Worm (Caenorhabditis elegans) whole organism, L4 larva: ENCODE results near the gene F55G1.6.

Experiments
- Y5F2A.4 ChIP-seq: fragments of 200-800 bp; sonication (Bioruptor generic); optimal IDR thresholded peaks from 2 replicates; lab custom pipeline; 2018; ENCODE audit warnings: mild to moderate bottlenecking, missing genetic modification characterization, missing compliant biosample characterization
- ZK546.5 ChIP-seq, 2 experiments: sonication (generic microtip); optimal IDR thresholded peaks; 2 replicates each; lab custom pipeline; 2017; ENCODE audit warnings: missing biosample characterization in 2 of 2, missing genetic modification characterization in 2 of 2
- ceh-82 ChIP-seq: sonication (generic microtip); optimal IDR thresholded peaks from 2 replicates; lab custom pipeline; 2017; ENCODE audit warnings: missing biosample characterization, missing genetic modification characterization
- ces-1 ChIP-seq: fragments of 150-350 bp; sonication (generic microtip); optimal IDR thresholded peaks from 4 replicates; lab custom pipeline; 2014; ENCODE audit warnings: missing biosample characterization, missing genetic modification reagents, missing genetic modification characterization
- cey-2 ChIP-seq: sonication (generic microtip); optimal IDR thresholded peaks from 3 replicates; lab custom pipeline; 2017; ENCODE audit warnings: missing genetic modification characterization, mild to moderate bottlenecking, missing compliant biosample characterization, antibody characterized with exemption, borderline replicate concordance; ENCODE audit not compliant: insufficient read depth
- egl-27 ChIP-seq: sonication (generic microtip); optimal IDR thresholded peaks from 3 replicates; lab custom pipeline; 2017; ENCODE audit warnings: missing biosample characterization, missing genetic modification reagents, missing genetic modification characterization
- madf-9 ChIP-seq: fragments of 200-800 bp; sonication (Bioruptor generic); conservative IDR thresholded peaks from 2 replicates; pipeline ENCODE4 v1.3.6; 2022; ENCODE audit warnings: missing genetic modification reagents, missing genetic modification characterization, missing compliant biosample characterization
- mdl-1 ChIP-seq, 2 experiments: fragments of 150-350 bp in 1 of 2; sonication (generic microtip) in 1 of 2; optimal IDR thresholded peaks; 2 replicates each; lab custom pipeline; 2014 to 2017; ENCODE audit warnings: missing biosample characterization in 2 of 2, missing genetic modification characterization in 2 of 2
- nhr-6 ChIP-seq: fragments of 150-350 bp; optimal IDR thresholded peaks from 2 replicates; lab custom pipeline; 2014; ENCODE audit warnings: missing biosample characterization, missing genetic modification characterization
- nhr-77 ChIP-seq: fragments of 150-350 bp; optimal IDR thresholded peaks from 2 replicates; lab custom pipeline; 2014; ENCODE audit warnings: missing biosample characterization, missing genetic modification characterization
- pha-4 ChIP-seq, 2 experiments: fragments of 150-350 bp in 1 of 2; fragments of 200-800 bp in 1 of 2; sonication (Bioruptor generic) in 1 of 2; IDR thresholded peaks in 1 of 2; optimal IDR thresholded peaks in 1 of 2; 2 replicates each; pipeline versions ENCODE4 v1.3.6 to Lab custom; 2014 to 2022; ENCODE audit warnings: missing genetic modification characterization in 2 of 2, missing genetic modification reagents in 2 of 2, missing biosample characterization in 1 of 2, missing compliant biosample characterization in 1 of 2
- skn-1 ChIP-seq: fragments of 150-350 bp; optimal IDR thresholded peaks from 2 replicates; lab custom pipeline; 2014; ENCODE audit warnings: missing biosample characterization, missing genetic modification characterization
- zag-1 ChIP-seq: fragments of 150-350 bp; optimal IDR thresholded peaks from 2 replicates; lab custom pipeline; 2014; ENCODE audit warnings: missing biosample characterization, missing genetic modification characterization

DNA sequence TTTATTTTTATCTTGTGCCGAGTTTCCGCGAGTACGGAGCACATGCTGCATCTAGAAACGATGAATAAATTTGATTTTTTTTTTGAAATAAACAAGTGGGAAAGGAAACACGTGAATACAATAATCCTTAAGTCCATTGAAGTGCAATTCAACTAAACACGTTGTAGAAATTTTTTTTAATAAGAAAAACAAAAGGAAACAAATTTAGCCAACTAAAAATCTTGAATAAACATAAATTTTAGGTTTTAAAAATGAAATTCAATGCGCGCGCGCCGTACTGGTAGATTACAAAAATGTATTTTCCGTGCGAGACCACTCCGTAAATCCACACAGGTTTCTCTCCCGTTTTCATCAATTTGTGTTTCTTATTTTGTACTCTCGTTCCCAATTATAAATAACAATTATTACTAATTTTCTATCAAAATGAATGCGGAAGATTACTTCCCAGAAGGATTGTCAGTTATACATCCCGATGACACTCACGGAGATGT, at the start of gene F55G1.6, which contains the start of gene plk-3:
- TF ChIP-seq madf-9 (no peak), nhr-77 (tag; lab: Kevin White, UChicago) (no peak), pha-4 (GFP tag; IDR thresholded peaks at IDR 0.05; lab: Robert Waterston, UW) (no peak), pha-4 (tag; optimal IDR thresholded peaks at IDR 0.05; lab: Kevin White, UChicago) (no peak), ceh-82 (tag; lab: Kevin White, UChicago) (no peak), cey-2 (tag; lab: Kevin White, UChicago) (no peak), ZK546.5 (tag; optimal IDR thresholded peaks at IDR 0.05; lab: Kevin White, UChicago) (no peak), Y5F2A.4 (no peak), egl-27 (tag; lab: Kevin White, UChicago) (no peak), mdl-1 (tag; optimal IDR thresholded peaks at IDR 0.05; lab: Kevin White, UChicago) (no peak), zag-1 (tag; lab: Kevin White, UChicago) (no peak), nhr-6 (no peak), skn-1 (no peak), ces-1 (GFP tag; lab: Kevin White, UChicago) (no peak)
